Fruit fly (Drosophila melanogaster): Measurements from ENCODE around the gene rdgB.

Gene rdgB

DNA sequence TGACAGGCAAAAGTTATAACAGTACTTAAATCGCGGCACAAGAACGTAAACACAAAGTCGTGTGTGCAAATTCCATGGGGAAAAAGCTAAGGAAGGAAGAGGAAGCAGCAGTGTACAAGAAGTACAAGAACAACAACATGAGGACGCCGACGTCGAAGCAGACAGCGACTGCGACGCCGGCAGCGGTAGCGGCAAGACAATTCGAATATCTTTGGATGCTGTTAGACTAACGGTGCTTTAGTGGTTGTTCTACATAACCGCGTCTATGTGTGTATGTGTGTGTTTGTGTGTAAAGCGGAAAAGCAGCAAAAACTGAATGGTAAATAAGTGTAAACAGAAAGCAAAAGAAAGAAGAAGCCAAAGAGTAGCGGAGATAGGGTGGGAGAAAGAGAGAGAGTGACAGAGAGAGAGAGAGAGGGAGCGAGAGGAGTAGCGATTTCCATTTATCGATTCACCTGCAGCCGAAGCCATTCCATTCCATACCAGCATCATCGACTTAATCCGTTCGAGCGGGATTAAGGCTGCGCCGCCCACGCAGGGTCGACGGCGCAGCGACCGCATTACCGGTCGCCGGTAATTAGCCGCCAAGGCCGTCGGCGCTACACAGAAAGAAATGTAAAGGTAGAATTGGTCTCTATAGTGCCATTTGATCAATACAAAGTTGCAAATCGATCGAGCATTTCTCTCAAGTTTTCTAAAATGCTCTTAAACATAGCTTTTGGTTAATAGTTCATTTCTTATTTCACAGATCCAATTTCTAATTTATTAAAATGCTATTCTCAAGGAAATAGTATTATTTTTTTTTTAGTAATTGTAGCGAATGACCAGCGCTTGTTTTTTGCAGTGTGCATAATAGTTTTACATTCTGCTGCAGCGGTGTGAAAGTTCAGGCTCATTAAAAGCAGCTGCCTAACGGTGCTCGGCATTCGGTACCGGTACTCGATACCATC, 21.7 kb downstream of the rdgB start (continued):
- peak; percentile 16 for TF ChIP-seq CG13775 (GFP tag; optimal IDR thresholded peaks at IDR 0.05)
- 0 out of 2 replicates have a peak, but pooled peaks have one; percentile 28 for TF ChIP-seq CG14441 (GFP tag; IDR thresholded peaks at IDR 0.05)
- peak; percentile 50 for TF ChIP-seq row (GFP tag; IDR thresholded peaks at IDR 0.05)
- TF ChIP-seq C15 (GFP tag; IDR thresholded peaks at IDR 0.05) = no peak
- no peak for TF ChIP-seq CG3838 (GFP tag; optimal IDR thresholded peaks at IDR 0.05)
- no peak for TF ChIP-seq CG14667 (GFP tag; IDR thresholded peaks at IDR 0.05)
- TF ChIP-seq chif (GFP tag; optimal IDR thresholded peaks at IDR 0.05) = peak; percentile 46 to 50
- TF ChIP-seq CG7372 (GFP tag; IDR thresholded peaks at IDR 0.05) = peak; percentile 27; the same call in 1 of the 2 replicates
- TF ChIP-seq gcm2 (GFP tag; optimal IDR thresholded peaks at IDR 0.05) = peak; percentile 34
- TF ChIP-seq nerfin-2 (GFP tag; IDR thresholded peaks at IDR 0.05; ENCODE audit: partially characterized antibody) = no peak
- peak; percentile 49 for TF ChIP-seq CG4820 (GFP tag; optimal IDR thresholded peaks at IDR 0.05)
- no peak for TF ChIP-seq CG10565 (GFP tag; optimal IDR thresholded peaks at IDR 0.05)
- TF ChIP-seq Six4 (GFP tag; optimal IDR thresholded peaks at IDR 0.05) = peak; percentile 21
- TF ChIP-seq CG1602 (GFP tag; optimal IDR thresholded peaks at IDR 0.05) = no peak
- no peak for TF ChIP-seq vnd (GFP tag; IDR thresholded peaks at IDR 0.05; ENCODE audit: partially characterized antibody)
- peak; percentile 30 for TF ChIP-seq CG12659 (GFP tag; optimal IDR thresholded peaks at IDR 0.05)
- peak; percentile 41 for TF ChIP-seq zf30C (GFP tag; optimal IDR thresholded peaks at IDR 0.05)
- TF ChIP-seq CG2889 (GFP tag; IDR thresholded peaks at IDR 0.05) = no peak
- TF ChIP-seq schlank (tag; optimal IDR thresholded peaks at IDR 0.05) = no peak
- no peak for TF ChIP-seq slp2 (GFP tag; optimal IDR thresholded peaks at IDR 0.05)

DNA sequence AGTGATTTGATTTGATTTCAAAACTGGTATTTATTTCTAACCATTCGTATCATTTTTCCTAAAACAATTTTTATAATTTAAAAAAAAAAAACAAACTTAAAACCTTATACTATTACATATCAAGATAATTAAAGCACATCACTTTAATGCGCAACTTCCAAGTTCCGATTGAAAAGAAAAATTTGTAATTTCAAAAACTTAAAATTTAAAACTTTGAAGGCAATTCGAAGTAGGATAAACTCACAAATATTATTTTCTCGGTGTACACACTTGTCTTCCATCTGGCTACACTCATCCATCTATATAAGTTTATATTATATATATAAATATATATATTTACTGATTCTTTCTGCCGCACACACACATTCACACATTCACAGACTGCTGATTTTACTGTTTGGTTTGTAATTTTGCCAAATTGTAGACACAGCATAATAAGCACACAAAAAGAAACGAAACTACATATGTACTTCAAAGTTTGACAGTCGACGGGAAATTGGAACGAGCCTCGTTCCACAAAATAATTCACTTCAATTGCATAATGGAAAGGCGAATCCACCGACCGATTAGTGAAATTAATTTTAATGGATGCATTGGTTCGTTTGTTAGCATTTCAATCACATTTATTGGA, 23.6 kb downstream of the rdgB start:
- TF ChIP-seq Fer1 (GFP tag; optimal IDR thresholded peaks at IDR 0.05) = no peak
- TF ChIP-seq al (GFP tag; IDR thresholded peaks at IDR 0.05) = no peak
- no peak for TF ChIP-seq CG10431 (GFP tag; optimal IDR thresholded peaks at IDR 0.05)
- no peak for TF ChIP-seq HmgD (GFP tag; optimal IDR thresholded peaks at IDR 0.05)
- no peak for TF ChIP-seq otp (GFP tag; IDR thresholded peaks at IDR 0.05)
- no peak for TF ChIP-seq vnd (GFP tag; IDR thresholded peaks at IDR 0.05; ENCODE audit: partially characterized antibody)
- no peak for TF ChIP-seq sug (tag; optimal IDR thresholded peaks at IDR 0.05)
- TF ChIP-seq dpn (GFP tag; optimal IDR thresholded peaks at IDR 0.05) = no peak
- TF ChIP-seq gsb-n (tag; optimal IDR thresholded peaks at IDR 0.05) = no peak

DNA sequence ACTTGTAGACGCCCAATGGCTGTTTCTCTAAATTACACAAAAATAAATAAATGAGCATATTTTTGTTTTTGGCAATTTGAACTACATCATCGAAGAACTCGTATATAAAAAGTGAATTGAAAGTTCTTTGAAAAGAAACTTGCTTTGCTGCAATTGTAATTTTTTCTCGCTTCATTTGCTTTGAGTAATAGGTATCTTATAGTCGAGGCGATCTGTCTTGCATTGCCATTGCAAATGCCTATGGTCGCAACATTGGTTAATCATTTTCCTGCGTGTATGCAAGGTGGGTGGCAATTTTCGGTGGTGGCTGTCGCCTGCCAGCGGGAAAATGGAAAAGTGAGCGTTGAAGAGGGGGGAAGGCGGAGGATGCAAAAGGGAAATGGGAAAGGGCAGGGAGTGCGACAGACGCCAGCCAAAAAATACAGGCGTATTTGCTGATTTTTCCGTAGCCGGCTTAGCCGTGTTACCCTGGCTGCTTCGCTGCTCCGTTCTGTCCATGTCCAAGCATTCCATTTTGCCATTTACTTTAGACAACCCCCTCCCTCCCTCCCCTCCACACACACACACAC, 24.8 kb downstream of the rdgB start:
- TF ChIP-seq D19A (tag; optimal IDR thresholded peaks at IDR 0.05) (no peak), cad (GFP tag; optimal IDR thresholded peaks at IDR 0.05) (no peak), CG10431 (GFP tag; optimal IDR thresholded peaks at IDR 0.05) (no peak), CG7372 (GFP tag; IDR thresholded peaks at IDR 0.05) (no peak), Hsf (GFP tag; optimal IDR thresholded peaks at IDR 0.05) (no peak), odd (GFP tag; optimal IDR thresholded peaks at IDR 0.05) (no peak), Rx (GFP tag; IDR thresholded peaks at IDR 0.05) (no peak), Ets65A (GFP tag) (no peak), CG8765 (GFP tag; IDR thresholded peaks at IDR 0.05) (no peak), grau (tag; optimal IDR thresholded peaks at IDR 0.05) (peak; percentile 11), ci (GFP tag; IDR thresholded peaks at IDR 0.05) (no peak), CG14860 (GFP tag; IDR thresholded peaks at IDR 0.05; ENCODE audit: partially characterized antibody) (peak; percentile 47; the same call in 2 of the 3 replicates), CG6654 (GFP tag; optimal IDR thresholded peaks at IDR 0.05) (no peak), Opbp (GFP tag; IDR thresholded peaks at IDR 0.05; ENCODE audit: partially characterized antibody) (no peak), Vsx1 (GFP tag; optimal IDR thresholded peaks at IDR 0.05) (no peak), CG12769 (tag; optimal IDR thresholded peaks at IDR 0.05) (no peak), wdn (GFP tag; IDR thresholded peaks at IDR 0.05) (no peak), eve (GFP tag; optimal IDR thresholded peaks at IDR 0.05) (no peak), kah (GFP tag; optimal IDR thresholded peaks at IDR 0.05) (no peak), CG7786 (GFP tag; optimal IDR thresholded peaks at IDR 0.05) (no peak), stc (GFP tag; IDR thresholded peaks at IDR 0.05) (no peak)
